Worm (Caenorhabditis elegans) whole organism, L1 larva: ENCODE results near the gene ceh-27.

Experiments
- C04F5.9 ChIP-seq: sonication (generic microtip); optimal IDR thresholded peaks from 2 replicates; lab custom pipeline; 2016; ENCODE audit warnings: missing genetic modification characterization, missing compliant biosample characterization
- Y116A8C.19 ChIP-seq: sonication (generic microtip); optimal IDR thresholded peaks from 2 replicates; lab custom pipeline; 2016; ENCODE audit warnings: missing compliant biosample characterization, missing genetic modification characterization, borderline replicate concordance
- ama-1 ChIP-seq: fragments of 150-350 bp; optimal IDR thresholded peaks from 2 replicates; lab custom pipeline; 2014
- ceh-88 ChIP-seq: fragments of 200-800 bp; sonication (Bioruptor generic); IDR thresholded peaks from 2 replicates; pipeline ENCODE4 v1.3.6; 2022; ENCODE audit warnings: missing genetic modification characterization, missing compliant biosample characterization
- ceh-90 ChIP-seq: sonication (generic microtip); optimal IDR thresholded peaks from 2 replicates; lab custom pipeline; 2016; ENCODE audit warnings: missing genetic modification characterization, missing compliant biosample characterization
- dpl-1 ChIP-seq, 3 experiments: fragments of 150-350 bp in 2 of 3; sonication (generic microtip) in 1 of 3; optimal IDR thresholded peaks; 2 replicates each; lab custom pipeline; 2014 to 2017; ENCODE audit warnings: missing biosample characterization in 3 of 3, missing genetic modification characterization in 3 of 3, missing genetic modification reagents in 3 of 3
- dsc-1 ChIP-seq: sonication (generic microtip); optimal IDR thresholded peaks from 2 replicates; lab custom pipeline; 2016; ENCODE audit warnings: mild to moderate bottlenecking, missing genetic modification characterization, missing compliant biosample characterization
- efl-1 ChIP-seq, 4 experiments: fragments of 150-350 bp; optimal IDR thresholded peaks in 3 of 4; peaks in 1 of 4; 1 replicate in 1 of 4; 2 replicates in 3 of 4; lab custom pipeline; 2014; ENCODE audit warnings: missing biosample characterization in 2 of 4, missing genetic modification characterization in 2 of 4, missing genetic modification reagents in 2 of 4
- efl-3 ChIP-seq: fragments of 200-800 bp; sonication (Bioruptor generic); optimal IDR thresholded peaks from 2 replicates; lab custom pipeline; 2018; ENCODE audit warnings: mild to moderate bottlenecking, missing genetic modification characterization, missing compliant biosample characterization
- elt-2 ChIP-seq: sonication (generic microtip); optimal IDR thresholded peaks from 2 replicates; lab custom pipeline; 2016; ENCODE audit warnings: missing genetic modification characterization, mild to moderate bottlenecking, inconsistent platforms, missing compliant biosample characterization, missing genetic modification reagents
- elt-3 ChIP-seq, 6 experiments: fragments of 150-350 bp in 1 of 6; sonication (generic microtip); optimal IDR thresholded peaks; 2 replicates each; lab custom pipeline; 2017 to 2018; ENCODE audit warnings: missing biosample characterization in 6 of 6, missing genetic modification characterization in 6 of 6, inconsistent platforms in 1 of 6
- fkh-10 ChIP-seq: sonication (generic microtip); optimal IDR thresholded peaks from 2 replicates; lab custom pipeline; 2017; ENCODE audit warnings: missing biosample characterization, missing genetic modification reagents, missing genetic modification characterization
- fkh-4 ChIP-seq: sonication (generic microtip); optimal IDR thresholded peaks from 2 replicates; lab custom pipeline; 2016; ENCODE audit warnings: missing compliant biosample characterization, missing genetic modification characterization, borderline replicate concordance
- fkh-8 ChIP-seq: sonication (generic microtip); optimal IDR thresholded peaks from 2 replicates; lab custom pipeline; 2016; ENCODE audit warnings: mild to moderate bottlenecking, missing genetic modification characterization, missing compliant biosample characterization
- grh-1 ChIP-seq: fragments of 200-800 bp; sonication (Bioruptor generic); IDR thresholded peaks from 2 replicates; pipeline ENCODE4 v1.3.6; 2022; ENCODE audit warnings: missing genetic modification reagents, missing genetic modification characterization, missing compliant biosample characterization
- irx-1 ChIP-seq: sonication (generic microtip); optimal IDR thresholded peaks from 2 replicates; lab custom pipeline; 2016; ENCODE audit warnings: missing genetic modification characterization, missing compliant biosample characterization
- isw-1 ChIP-seq: fragments of 200-800 bp; sonication (Bioruptor generic); IDR thresholded peaks from 2 replicates; pipeline ENCODE4 v1.3.6; 2022; ENCODE audit warnings: missing genetic modification characterization, missing compliant biosample characterization
- lin-13 ChIP-seq: fragments of 150-350 bp; optimal IDR thresholded peaks from 2 replicates; lab custom pipeline; 2014; ENCODE audit warnings: missing biosample characterization, missing genetic modification reagents, missing genetic modification characterization
- lin-14 ChIP-seq: fragments of 200-800 bp; sonication (Bioruptor generic); optimal IDR thresholded peaks from 2 replicates; lab custom pipeline; 2018; ENCODE audit warnings: mild to moderate bottlenecking, missing genetic modification characterization, moderate library complexity, missing compliant biosample characterization
- lin-15B ChIP-seq: fragments of 150-350 bp; sonication (generic microtip); optimal IDR thresholded peaks from 3 replicates; lab custom pipeline; 2014; ENCODE audit warnings: missing biosample characterization, missing genetic modification characterization
- lin-39 ChIP-seq: fragments of 150-350 bp; optimal IDR thresholded peaks from 2 replicates; lab custom pipeline; 2014; ENCODE audit warnings: missing biosample characterization, missing genetic modification reagents, missing genetic modification characterization
- lir-3 ChIP-seq: sonication (generic microtip); optimal IDR thresholded peaks from 2 replicates; lab custom pipeline; 2016; ENCODE audit warnings: mild to moderate bottlenecking, missing genetic modification characterization, moderate library complexity, missing compliant biosample characterization; ENCODE audit not compliant: poor library complexity
- mab-9 ChIP-seq: fragments of 200-800 bp; sonication (Bioruptor generic); IDR thresholded peaks from 2 replicates; pipeline ENCODE4 v1.3.6; 2022; ENCODE audit warnings: missing genetic modification reagents, missing genetic modification characterization, missing compliant biosample characterization
- mdl-1 ChIP-seq, 2 experiments: fragments of 150-350 bp; optimal IDR thresholded peaks; 2 replicates each; lab custom pipeline; 2014 to 2017; ENCODE audit warnings: missing biosample characterization in 2 of 2, missing genetic modification characterization in 2 of 2, inconsistent platforms in 1 of 2
- mef-2 ChIP-seq: fragments of 150-350 bp; optimal IDR thresholded peaks from 2 replicates; lab custom pipeline; 2014; ENCODE audit warnings: missing biosample characterization, missing genetic modification characterization
- mep-1 ChIP-seq: fragments of 150-350 bp; optimal IDR thresholded peaks from 2 replicates; lab custom pipeline; 2014; ENCODE audit warnings: missing biosample characterization, missing genetic modification characterization
- nhr-11 ChIP-seq: fragments of 150-350 bp; optimal IDR thresholded peaks from 2 replicates; lab custom pipeline; 2014; ENCODE audit warnings: missing biosample characterization, missing genetic modification characterization
- nhr-12 ChIP-seq: sonication (generic microtip); optimal IDR thresholded peaks from 2 replicates; lab custom pipeline; 2017; ENCODE audit warnings: missing biosample characterization, missing genetic modification characterization
- nhr-19 ChIP-seq: fragments of 200-800 bp; sonication (Bioruptor generic); conservative IDR thresholded peaks from 2 replicates; pipeline ENCODE4 v1.3.6; 2022; ENCODE audit warnings: missing genetic modification characterization, missing compliant biosample characterization
- nhr-20 ChIP-seq: sonication (generic microtip); optimal IDR thresholded peaks from 2 replicates; lab custom pipeline; 2016; ENCODE audit warnings: mild to moderate bottlenecking, missing genetic modification characterization, missing compliant biosample characterization
- nhr-237 ChIP-seq: fragments of 150-350 bp; optimal IDR thresholded peaks from 2 replicates; lab custom pipeline; 2014; ENCODE audit warnings: missing biosample characterization, missing genetic modification characterization
- nhr-28 ChIP-seq: fragments of 150-350 bp; optimal IDR thresholded peaks from 2 replicates; lab custom pipeline; 2014; ENCODE audit warnings: missing biosample characterization, missing genetic modification characterization
- nhr-47 ChIP-seq: sonication (generic microtip); optimal IDR thresholded peaks from 2 replicates; lab custom pipeline; 2016; ENCODE audit warnings: mild to moderate bottlenecking, missing genetic modification characterization, moderate library complexity, missing compliant biosample characterization
- nhr-71 ChIP-seq: sonication (generic microtip); optimal IDR thresholded peaks from 2 replicates; lab custom pipeline; 2016; ENCODE audit warnings: mild to moderate bottlenecking, missing genetic modification characterization, moderate library complexity, missing compliant biosample characterization
- nhr-77 ChIP-seq: fragments of 150-350 bp; optimal IDR thresholded peaks from 2 replicates; lab custom pipeline; 2014; ENCODE audit warnings: missing biosample characterization, missing genetic modification characterization
- nhr-84 ChIP-seq: sonication (generic microtip); optimal IDR thresholded peaks from 2 replicates; lab custom pipeline; 2017; ENCODE audit warnings: missing biosample characterization, missing genetic modification characterization
- nhr-85 ChIP-seq: sonication (generic microtip); peaks from one replicate; lab custom pipeline; 2016; ENCODE audit warnings: missing genetic modification characterization, inconsistent platforms, missing compliant biosample characterization
- nhr-90 ChIP-seq: sonication (generic microtip); optimal IDR thresholded peaks from 2 replicates; lab custom pipeline; 2016; ENCODE audit warnings: mild to moderate bottlenecking, missing genetic modification characterization, missing compliant biosample characterization; ENCODE audit not compliant: poor library complexity
- pax-3 ChIP-seq: fragments of 200-800 bp; sonication (Bioruptor generic); optimal IDR thresholded peaks from 2 replicates; lab custom pipeline; 2018; ENCODE audit warnings: mild to moderate bottlenecking, missing genetic modification characterization, moderate library complexity, missing compliant biosample characterization
- pqm-1 ChIP-seq: sonication (generic microtip); optimal IDR thresholded peaks from 3 replicates; lab custom pipeline; 2017; ENCODE audit warnings: missing biosample characterization, missing genetic modification characterization
- rnt-1 ChIP-seq: sonication (generic microtip); optimal IDR thresholded peaks from 2 replicates; lab custom pipeline; 2016; ENCODE audit warnings: mild to moderate bottlenecking, missing genetic modification characterization, moderate library complexity, missing compliant biosample characterization
- skn-1 ChIP-seq: fragments of 150-350 bp; optimal IDR thresholded peaks from 2 replicates; lab custom pipeline; 2014; ENCODE audit warnings: missing biosample characterization, missing genetic modification characterization
- snpc-4 ChIP-seq: fragments of 150-350 bp; optimal IDR thresholded peaks from 2 replicates; lab custom pipeline; 2014; ENCODE audit warnings: missing biosample characterization, missing genetic modification characterization
- sox-4 ChIP-seq: sonication (generic microtip); optimal IDR thresholded peaks from 2 replicates; lab custom pipeline; 2016; ENCODE audit warnings: missing genetic modification characterization, missing compliant biosample characterization
- tlp-1 ChIP-seq: fragments of 150-350 bp; optimal IDR thresholded peaks from 2 replicates; lab custom pipeline; 2014; ENCODE audit warnings: missing biosample characterization, missing genetic modification characterization
- unc-30 ChIP-seq: sonication (generic microtip); optimal IDR thresholded peaks from 2 replicates; lab custom pipeline; 2017; ENCODE audit warnings: missing biosample characterization, missing genetic modification characterization
- unc-98 ChIP-seq: fragments of 200-800 bp; sonication (Bioruptor generic); IDR thresholded peaks from 2 replicates; pipeline ENCODE4 v1.3.6; 2022; ENCODE audit warnings: missing genetic modification characterization, missing compliant biosample characterization
- vab-15 ChIP-seq: sonication (generic microtip); optimal IDR thresholded peaks from 2 replicates; lab custom pipeline; 2017; ENCODE audit warnings: missing genotype, mild to moderate bottlenecking, missing genetic modification characterization, missing compliant biosample characterization
- zip-4 ChIP-seq: fragments of 200-800 bp; sonication (Bioruptor generic); optimal IDR thresholded peaks from 2 replicates; lab custom pipeline; 2018; ENCODE audit warnings: mild to moderate bottlenecking, missing genetic modification characterization, moderate library complexity, missing compliant biosample characterization
- ztf-11 ChIP-seq, 2 experiments: sonication (generic microtip); optimal IDR thresholded peaks; 2 replicates each; lab custom pipeline; 2016 to 2017; ENCODE audit warnings: missing genetic modification characterization in 2 of 2, missing biosample characterization in 1 of 2, missing compliant biosample characterization in 1 of 2
- ztf-4 ChIP-seq: fragments of 150-350 bp; optimal IDR thresholded peaks from 2 replicates; lab custom pipeline; 2014; ENCODE audit warnings: missing biosample characterization, missing genetic modification characterization

ceh-27 gene

ce11 chrV:11674594-11675579, 10.0 kb upstream of the ceh-27 start:
- TF ChIP-seq mdl-1 (tag; optimal IDR thresholded peaks at IDR 0.05; lab: Kevin White, UChicago): no peak
- peak; percentile 33 for TF ChIP-seq nhr-71 (tag; lab: Kevin White, UChicago)
- no peak for TF ChIP-seq fkh-8 (tag; lab: Kevin White, UChicago)
- no peak for TF ChIP-seq ztf-11 (tag; optimal IDR thresholded peaks at IDR 0.05; lab: Kevin White, UChicago)
- no peak for TF ChIP-seq nhr-11 (tag; lab: Kevin White, UChicago)
- no peak for TF ChIP-seq pax-3
- TF ChIP-seq nhr-84 (tag; lab: Kevin White, UChicago): no peak
- no peak for TF ChIP-seq tlp-1 (tag; lab: Kevin White, UChicago)
- no peak for TF ChIP-seq skn-1
- no peak for TF ChIP-seq lin-13 (GFP tag; lab: Kevin White, UChicago)
- TF ChIP-seq unc-30 (tag; lab: Kevin White, UChicago): no peak
- TF ChIP-seq elt-2 (tag; lab: Kevin White, UChicago): peak; percentile 40
- no peak for TF ChIP-seq nhr-28 (tag; lab: Kevin White, UChicago)
- TF ChIP-seq ceh-90 (tag; lab: Kevin White, UChicago): no peak
- no peak for TF ChIP-seq nhr-19
- no peak for TF ChIP-seq efl-3 (GFP tag; lab: Kevin White, UChicago)
- TF ChIP-seq lin-14: peak; percentile 57
- TF ChIP-seq nhr-85 (tag; lab: Kevin White, UChicago): peak; percentile 89
- no peak for TF ChIP-seq pqm-1 (tag; lab: Kevin White, UChicago)
- no peak for TF ChIP-seq ceh-88 (GFP tag; lab: Robert Waterston, UW)
- no peak for TF ChIP-seq vab-15
- no peak for TF ChIP-seq rnt-1 (tag; lab: Kevin White, UChicago)
- no peak for TF ChIP-seq nhr-77 (tag; lab: Kevin White, UChicago)
- peak; percentile 72 for TF ChIP-seq fkh-10
- peak; percentile 22 for TF ChIP-seq nhr-20 (tag; lab: Kevin White, UChicago)
- TF ChIP-seq dpl-1 (GFP tag; optimal IDR thresholded peaks at IDR 0.05; lab: Kevin White, UChicago): no peak
- 0 out of 2 replicates have a peak, but pooled peaks have one; percentile 11 for TF ChIP-seq grh-1 (GFP tag; lab: Robert Waterston, UW)
- no peak for TF ChIP-seq unc-98 (GFP tag; lab: Robert Waterston, UW)
- no peak for TF ChIP-seq C04F5.9 (tag; lab: Kevin White, UChicago)
- TF ChIP-seq mab-9 (GFP tag; lab: Robert Waterston, UW): no peak
- TF ChIP-seq elt-3 (tag; optimal IDR thresholded peaks at IDR 0.05; lab: Kevin White, UChicago): peak in 3 of 6 experiments; percentile 14 to 46 (median 17)
- no peak for TF ChIP-seq lin-39
- TF ChIP-seq lin-15B (tag; lab: Kevin White, UChicago): no peak
- no peak for TF ChIP-seq Y116A8C.19 (tag; lab: Kevin White, UChicago)
- no peak for TF ChIP-seq sox-4 (tag; lab: Kevin White, UChicago)
- no peak for TF ChIP-seq lir-3 (tag; lab: Kevin White, UChicago)
- TF ChIP-seq efl-1 (optimal IDR thresholded peaks at IDR 0.05; lab: Kevin White, UChicago): no peak
- peak in 1 of 2 experiments; percentile 26 for TF ChIP-seq efl-1 (GFP tag; optimal IDR thresholded peaks at IDR 0.05 in 1 of 2; lab: Kevin White, UChicago)
- no peak for TF ChIP-seq isw-1 (GFP tag; lab: Robert Waterston, UW)
- no peak for TF ChIP-seq dsc-1
- no peak for TF ChIP-seq nhr-237 (tag; lab: Kevin White, UChicago)
- TF ChIP-seq nhr-90: no peak
- TF ChIP-seq snpc-4 (tag; lab: Kevin White, UChicago): no peak
- TF ChIP-seq zip-4 (GFP tag; lab: Kevin White, UChicago): no peak
- TF ChIP-seq nhr-47 (tag; lab: Kevin White, UChicago): no peak
- TF ChIP-seq ztf-4 (tag; lab: Kevin White, UChicago): no peak
- TF ChIP-seq mef-2 (tag; lab: Kevin White, UChicago): no peak
- TF ChIP-seq irx-1 (tag; lab: Kevin White, UChicago): peak; percentile 3
- TF ChIP-seq mep-1 (tag; lab: Kevin White, UChicago): no peak
- TF ChIP-seq ama-1 (lab: Kevin White, UChicago): no peak
- no peak for TF ChIP-seq nhr-12 (tag; lab: Kevin White, UChicago)
- TF ChIP-seq fkh-4 (tag; lab: Kevin White, UChicago): no peak
